Fruit fly (Drosophila melanogaster): ENCODE data around the gene Ski6.

The Ski6 gene

DNA sequence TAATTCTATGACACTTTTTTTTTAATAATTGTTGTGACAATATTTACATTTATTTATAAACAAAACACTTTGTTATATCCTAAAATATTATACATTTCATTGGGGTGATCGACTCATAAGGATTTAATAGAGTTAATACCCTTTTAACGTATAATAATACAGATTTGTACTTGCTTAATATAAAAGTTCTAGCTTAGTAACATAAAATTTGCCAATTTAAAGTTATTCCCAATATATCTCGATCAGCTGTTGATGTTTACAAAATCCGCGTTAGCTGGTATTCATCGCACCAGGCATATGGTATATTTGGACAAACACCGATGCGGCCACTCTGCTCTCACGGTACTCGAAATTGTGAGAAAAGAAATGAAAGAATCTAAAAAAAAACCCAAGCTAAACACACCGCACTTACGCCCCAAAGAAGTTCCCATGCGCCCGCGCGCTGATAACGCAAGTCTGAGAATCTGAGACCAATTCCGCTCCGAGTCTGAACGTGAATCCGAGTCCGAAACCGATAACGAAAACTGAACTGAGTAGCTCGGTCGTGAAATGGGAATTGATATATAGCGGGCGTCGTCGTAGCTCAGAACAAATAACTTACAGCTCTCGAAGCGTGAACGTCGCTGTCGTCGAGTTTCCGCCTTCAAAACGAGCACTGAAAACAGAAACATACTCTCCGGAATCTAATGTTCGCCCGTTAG is 18.6 kb downstream of the Ski6 start, which contains the start of gene Pect (continued):
- TF ChIP-seq nerfin-1 (tag; optimal IDR thresholded peaks at IDR 0.05) (no peak), CG10209 (GFP tag; optimal IDR thresholded peaks at IDR 0.05) (no peak), grn (GFP tag; optimal IDR thresholded peaks at IDR 0.05) (no peak), CG9609 (GFP tag; optimal IDR thresholded peaks at IDR 0.05) (no peak), nom (GFP tag; optimal IDR thresholded peaks at IDR 0.05) (no peak), Hsf (GFP tag; optimal IDR thresholded peaks at IDR 0.05) (no peak), pb (GFP tag; optimal IDR thresholded peaks at IDR 0.05) (no peak), CG10366 (GFP tag; IDR thresholded peaks at IDR 0.05) (no peak), Sry-δ (GFP tag; optimal IDR thresholded peaks at IDR 0.05) (peak; percentile 53), Side (GFP tag; optimal IDR thresholded peaks at IDR 0.05) (no peak), slbo (GFP tag; IDR thresholded peaks at IDR 0.05) (peak; percentile 73), Dip2 (GFP tag; IDR thresholded peaks at IDR 0.05) (no peak), fru (optimal IDR thresholded peaks at IDR 0.05) (no peak), wdn (GFP tag; IDR thresholded peaks at IDR 0.05) (no peak), CG7987 (GFP tag; optimal IDR thresholded peaks at IDR 0.05) (no peak), CG17328 (GFP tag; IDR thresholded peaks at IDR 0.05) (no peak), CG17361 (GFP tag; IDR thresholded peaks at IDR 0.05) (no peak), Atf6 (GFP tag; IDR thresholded peaks at IDR 0.05) (no peak), Sox102F (GFP tag; optimal IDR thresholded peaks at IDR 0.05) (no peak), CG34224 (GFP tag; IDR thresholded peaks at IDR 0.05; ENCODE audit: partially characterized antibody) (peak; percentile 32; the same call in 1 of the 3 replicates), CG30020 (tag; optimal IDR thresholded peaks at IDR 0.05) (peak; percentile 16), CG15601 (tag; optimal IDR thresholded peaks at IDR 0.05) (no peak), CG32767 (GFP tag; IDR thresholded peaks at IDR 0.05) (no peak), her (GFP tag; optimal IDR thresholded peaks at IDR 0.05) (peak; percentile 98), repo (GFP tag; optimal IDR thresholded peaks at IDR 0.05) (no peak), CG11456 (GFP tag; IDR thresholded peaks at IDR 0.05) (no peak), sens (GFP tag) (peak; percentile 6), gcm2 (GFP tag; optimal IDR thresholded peaks at IDR 0.05) (no peak), kah (GFP tag; optimal IDR thresholded peaks at IDR 0.05) (no peak), pum (GFP tag; optimal IDR thresholded peaks at IDR 0.05) (no peak), CG2120 (GFP tag; optimal IDR thresholded peaks at IDR 0.05) (no peak), D19A (tag; optimal IDR thresholded peaks at IDR 0.05) (no peak), CHES-1-like (GFP tag; optimal IDR thresholded peaks at IDR 0.05) (no peak), CG2889 (GFP tag; IDR thresholded peaks at IDR 0.05) (no peak), CG30431 (GFP tag; optimal IDR thresholded peaks at IDR 0.05) (no peak), Taf1 (GFP tag; IDR thresholded peaks at IDR 0.05) (no peak), phol (tag; optimal IDR thresholded peaks at IDR 0.05) (peak; percentile 63), bigmax (GFP tag; optimal IDR thresholded peaks at IDR 0.05) (no peak), CG2875 (GFP tag; optimal IDR thresholded peaks at IDR 0.05) (no peak), Optix (GFP tag; IDR thresholded peaks at IDR 0.05) (no peak), CG3726 (GFP tag; IDR thresholded peaks at IDR 0.05) (no peak), corto (GFP tag; optimal IDR thresholded peaks at IDR 0.05) (no peak), ems (GFP tag; optimal IDR thresholded peaks at IDR 0.05) (no peak), Rfx (GFP tag; IDR thresholded peaks at IDR 0.05) (peak; percentile 27; the same call in 1 of the 2 replicates), CG15514 (GFP tag; optimal IDR thresholded peaks at IDR 0.05) (peak; percentile 98), C15 (GFP tag; IDR thresholded peaks at IDR 0.05) (no peak), Dad (GFP tag; optimal IDR thresholded peaks at IDR 0.05) (no peak), CG15011 (GFP tag; optimal IDR thresholded peaks at IDR 0.05) (no peak), CG2129 (GFP tag; IDR thresholded peaks at IDR 0.05; ENCODE audit: partially characterized antibody) (no peak; the same call in 1 of the 2 replicates), ERR (GFP tag; optimal IDR thresholded peaks at IDR 0.05) (peak; percentile 7), ewg (GFP tag; optimal IDR thresholded peaks at IDR 0.05) (peak; percentile 98), Dref (GFP tag; IDR thresholded peaks at IDR 0.05) (peak; percentile 50)

Measured in whole organism, embryonic.